Fruit fly (Drosophila melanogaster): ENCODE measurements around the gene CG43362.

Gene CG43362

DNA sequence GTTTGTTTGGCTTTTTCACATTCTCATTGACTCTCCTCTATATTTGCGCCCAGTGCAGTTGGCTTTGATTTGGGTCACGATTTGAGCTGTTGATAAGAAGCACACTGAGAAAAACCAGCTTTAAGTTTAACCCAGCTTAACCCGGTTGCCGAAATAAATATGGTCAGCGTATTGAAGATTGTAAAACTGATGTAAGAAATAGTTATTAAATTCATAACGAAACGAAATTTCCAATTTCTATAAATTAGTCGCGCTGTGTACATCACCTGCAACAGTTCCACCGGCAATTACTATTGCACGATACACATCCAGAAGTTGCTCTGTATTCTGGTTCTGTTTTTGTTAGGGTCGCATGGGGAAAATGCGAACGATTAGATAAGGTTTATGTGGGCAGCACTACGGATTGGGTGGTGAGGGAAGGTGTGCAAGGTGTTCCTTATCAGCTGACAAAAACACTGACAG lies 33.9 kb upstream of the CG43362 start:
- TF ChIP-seq pum (GFP tag; optimal IDR thresholded peaks at IDR 0.05) (peak; percentile 78), H2.0 (GFP tag; IDR thresholded peaks at IDR 0.05) (peak; percentile 81), emc (GFP tag; optimal IDR thresholded peaks at IDR 0.05) (no peak), aop (GFP tag; IDR thresholded peaks at IDR 0.05) (no peak), CG2120 (GFP tag; optimal IDR thresholded peaks at IDR 0.05) (peak; percentile 70), kni (GFP tag; optimal IDR thresholded peaks at IDR 0.05) (peak; percentile 67), gcm2 (GFP tag; optimal IDR thresholded peaks at IDR 0.05) (peak; percentile 16), CG11695 (GFP tag; IDR thresholded peaks at IDR 0.05) (peak; percentile 83), CG8478 (optimal IDR thresholded peaks at IDR 0.05) (no peak), slbo (GFP tag; IDR thresholded peaks at IDR 0.05) (peak; percentile 79), cwo (GFP tag; optimal IDR thresholded peaks at IDR 0.05) (peak; percentile 67), CG13287 (GFP tag; IDR thresholded peaks at IDR 0.05; ENCODE audit: partially characterized antibody) (no peak), Nf-YC (tag; optimal IDR thresholded peaks at IDR 0.05) (peak; percentile 43), D19A (tag; optimal IDR thresholded peaks at IDR 0.05) (peak; percentile 82), Dp (GFP tag; optimal IDR thresholded peaks at IDR 0.05) (no peak), CG8089 (GFP tag; optimal IDR thresholded peaks at IDR 0.05) (peak; percentile 84), toy (GFP tag; IDR thresholded peaks at IDR 0.05) (peak; percentile 39; the same call in 1 of the 2 replicates), twi (tag; optimal IDR thresholded peaks at IDR 0.05) (peak; percentile 80), onecut (GFP tag; IDR thresholded peaks at IDR 0.05) (peak; percentile 78), cato (GFP tag; optimal IDR thresholded peaks at IDR 0.05; ENCODE audit: borderline replicate concordance) (peak; percentile 71), ham (GFP tag; IDR thresholded peaks at IDR 0.05) (no peak), Gug (GFP tag; IDR thresholded peaks at IDR 0.05) (peak; percentile 79), ems (GFP tag; optimal IDR thresholded peaks at IDR 0.05) (peak; percentile 79), Dek (tag; optimal IDR thresholded peaks at IDR 0.05) (peak; percentile 67), Vsx1 (GFP tag; optimal IDR thresholded peaks at IDR 0.05) (peak; percentile 57), CG12104 (GFP tag; optimal IDR thresholded peaks at IDR 0.05) (peak; percentile 78), CG33213 (GFP tag; optimal IDR thresholded peaks at IDR 0.05) (peak; percentile 63), C15 (GFP tag; IDR thresholded peaks at IDR 0.05) (0 out of 3 replicates have a peak, but pooled peaks have one; percentile 51), sc (optimal IDR thresholded peaks at IDR 0.05) (no peak), sc (GFP tag; optimal IDR thresholded peaks at IDR 0.05) (peak; percentile 80), CG6813 (GFP tag; optimal IDR thresholded peaks at IDR 0.05) (peak; percentile 60), CG13123 (GFP tag; optimal IDR thresholded peaks at IDR 0.05) (peak; percentile 75), Eip74EF (GFP tag; optimal IDR thresholded peaks at IDR 0.05) (peak in 1 of 2 experiments; percentile 70), schlank (tag; optimal IDR thresholded peaks at IDR 0.05) (peak; percentile 47), CG4360 (GFP tag; IDR thresholded peaks at IDR 0.05) (peak; percentile 70), CG12744 (GFP tag; optimal IDR thresholded peaks at IDR 0.05) (peak; percentile 65), CG9727 (GFP tag; optimal IDR thresholded peaks at IDR 0.05) (peak; percentile 72), yki (optimal IDR thresholded peaks at IDR 0.05) (no peak), jing (GFP tag; optimal IDR thresholded peaks at IDR 0.05) (peak; percentile 83), CG32767 (GFP tag; IDR thresholded peaks at IDR 0.05) (peak; percentile 72), ro (GFP tag; IDR thresholded peaks at IDR 0.05) (peak; percentile 80), CG11247 (GFP tag; IDR thresholded peaks at IDR 0.05) (peak; percentile 78; the same call in 1 of the 2 replicates), Deaf1 (tag; optimal IDR thresholded peaks at IDR 0.05) (peak; percentile 53), chn (GFP tag; optimal IDR thresholded peaks at IDR 0.05) (peak; percentile 88), gsb-n (tag; optimal IDR thresholded peaks at IDR 0.05) (peak; percentile 84), bab2 (GFP tag; optimal IDR thresholded peaks at IDR 0.05) (peak; percentile 85), Lim3 (GFP tag; IDR thresholded peaks at IDR 0.05) (peak; percentile 77), CG7987 (GFP tag; optimal IDR thresholded peaks at IDR 0.05) (peak; percentile 60), sob (GFP tag; IDR thresholded peaks at IDR 0.05) (peak; percentile 92), ssp (GFP tag; IDR thresholded peaks at IDR 0.05) (peak; percentile 75), CG2116 (GFP tag; optimal IDR thresholded peaks at IDR 0.05) (peak; percentile 27), Chrac-16 (GFP tag; optimal IDR thresholded peaks at IDR 0.05) (peak; percentile 77)
